Worm (Caenorhabditis elegans) whole organism, midembryonic: ENCODE data around the gene plc-4.

Source experiments
- T22C8.4 ChIP-seq: fragments of 200-800 bp; sonication (Bioruptor generic); IDR thresholded peaks from 2 replicates; pipeline ENCODE4 v1.3.6; 2022; ENCODE audit warnings: missing genetic modification characterization, missing compliant biosample characterization
- cog-1 ChIP-seq: sonication (generic microtip); optimal IDR thresholded peaks from 2 replicates; lab custom pipeline; 2016; ENCODE audit warnings: missing genetic modification characterization, missing compliant biosample characterization
- flt-1 ChIP-seq: fragments of 200-800 bp; sonication (Bioruptor generic); IDR thresholded peaks from 2 replicates; pipeline ENCODE4 v1.3.6; 2022; ENCODE audit warnings: missing genetic modification characterization, missing compliant biosample characterization
- klf-2 ChIP-seq: fragments of 200-800 bp; sonication (Bioruptor generic); conservative IDR thresholded peaks from 2 replicates; pipeline ENCODE4 v1.3.6; 2022; ENCODE audit warnings: missing genetic modification reagents, missing genetic modification characterization, missing compliant biosample characterization
- med-1 ChIP-seq: sonication (generic microtip); optimal IDR thresholded peaks from 2 replicates; lab custom pipeline; 2017; ENCODE audit warnings: missing genetic modification characterization, mild to moderate bottlenecking, missing compliant biosample characterization, antibody characterized with exemption, missing genetic modification reagents; ENCODE audit not compliant: insufficient read depth
- ref-1 ChIP-seq: fragments of 200-800 bp; sonication (Bioruptor generic); conservative IDR thresholded peaks from 2 replicates; pipeline ENCODE4 v1.3.6; 2022; ENCODE audit warnings: missing genetic modification reagents, missing genetic modification characterization, missing compliant biosample characterization
- tab-1 ChIP-seq: fragments of 200-800 bp; sonication (Bioruptor generic); IDR thresholded peaks from 2 replicates; pipeline ENCODE4 v1.3.6; 2022; ENCODE audit warnings: missing genetic modification characterization, missing compliant biosample characterization
- ztf-23 ChIP-seq: fragments of 200-800 bp; sonication (Bioruptor generic); IDR thresholded peaks from 2 replicates; pipeline ENCODE4 v1.3.6; 2022; ENCODE audit warnings: missing genetic modification reagents, missing genetic modification characterization, missing compliant biosample characterization
- ztf-29 ChIP-seq: fragments of 200-800 bp; sonication (Bioruptor generic); IDR thresholded peaks from 2 replicates; pipeline ENCODE4 v1.3.6; 2022; ENCODE audit warnings: missing genetic modification reagents, missing genetic modification characterization, missing compliant biosample characterization

Gene plc-4

ce11 chrIV:7486201-7486947, 26.1 kb downstream of the plc-4 start, which contains the start of the genes his-61 and his-62:
TSS of gene his-61 (minus strand) at chrIV:7486217.
TSS of gene his-62 (plus strand) at chrIV:7486545.
- TF ChIP-seq klf-2 (peak; percentile 73), cog-1 (tag; lab: Kevin White, UChicago) (peak; percentile 97), ztf-29 (GFP tag; lab: Robert Waterston, UW) (no peak; the same call in 1 of the 2 replicates), ref-1 (GFP tag; lab: Robert Waterston, UW) (no peak), med-1 (GFP tag; lab: Kevin White, UChicago) (no peak), flt-1 (GFP tag; lab: Robert Waterston, UW) (peak; percentile 58), T22C8.4 (no peak), ztf-23 (GFP tag; lab: Robert Waterston, UW) (0 out of 2 replicates have a peak, but pooled peaks have one; percentile 4)

DNA sequence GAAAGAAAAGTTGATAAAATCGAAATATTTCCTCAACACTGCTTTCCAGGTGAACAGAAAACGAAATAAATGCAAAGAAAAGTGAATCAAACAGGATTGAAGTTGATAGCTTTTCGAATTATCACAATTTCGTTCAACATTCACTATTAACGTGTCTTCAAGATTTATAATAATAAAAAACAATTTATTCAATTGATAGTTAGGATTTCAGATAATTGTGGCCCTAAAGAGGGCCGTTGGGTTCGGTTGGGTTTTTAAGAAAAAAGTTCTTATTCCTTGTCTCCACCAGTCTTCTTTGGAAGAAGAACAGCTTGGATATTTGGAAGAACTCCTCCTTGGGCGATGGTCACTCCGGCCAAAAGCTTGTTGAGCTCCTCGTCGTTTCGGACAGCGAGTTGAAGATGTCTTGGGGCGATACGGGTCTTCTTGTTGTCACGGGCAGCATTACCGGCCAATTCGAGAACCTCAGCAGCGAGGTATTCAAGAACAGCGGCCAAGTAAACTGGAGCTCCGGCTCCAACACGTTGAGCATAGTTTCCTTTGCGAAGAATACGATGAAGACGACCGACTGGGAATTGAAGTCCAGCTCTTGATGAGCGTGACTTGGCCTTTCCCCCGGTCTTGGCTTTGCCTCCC, 26.8 kb downstream of the plc-4 start:
- TF ChIP-seq ztf-23 (GFP tag; lab: Robert Waterston, UW) (0 out of 2 replicates have a peak, but pooled peaks have one; percentile 9), tab-1 (0 out of 2 replicates have a peak, but pooled peaks have one; percentile 8), ref-1 (GFP tag; lab: Robert Waterston, UW) (peak; percentile 32; the same call in 1 of the 2 replicates)

DNA sequence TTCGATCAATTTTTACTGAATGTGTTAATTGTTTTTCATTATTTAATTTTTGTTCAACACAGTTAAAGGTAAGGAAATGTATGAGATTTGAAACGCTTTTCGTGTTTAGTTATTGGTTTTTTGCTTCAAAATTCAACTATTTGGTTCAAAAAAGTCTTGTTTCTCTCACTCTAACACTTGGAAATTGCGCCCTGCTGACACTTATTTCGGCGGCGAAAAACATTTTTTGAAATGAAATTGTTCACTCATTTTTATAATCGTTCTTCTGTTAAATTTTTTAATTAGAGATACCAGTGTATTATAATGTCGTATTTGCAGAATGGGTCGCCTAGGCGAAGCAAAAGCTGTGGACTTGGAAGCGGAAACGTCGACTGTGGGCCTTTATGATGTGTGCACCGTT, 34.3 kb downstream of the plc-4 start, which contains the start of gene rod-1:
TSS of gene rod-1 (plus strand) at position 319 of the 400 bp plus-strand sequence.
- TF ChIP-seq klf-2 (no peak), T22C8.4 (no peak), flt-1 (GFP tag; lab: Robert Waterston, UW) (no peak), ref-1 (GFP tag; lab: Robert Waterston, UW) (no peak), med-1 (GFP tag; lab: Kevin White, UChicago) (no peak), ztf-29 (GFP tag; lab: Robert Waterston, UW) (no peak), tab-1 (no peak), cog-1 (tag; lab: Kevin White, UChicago) (no peak), ztf-23 (GFP tag; lab: Robert Waterston, UW) (no peak)

- TF ChIP-seq med-1 (GFP tag; lab: Kevin White, UChicago), result no peak
- TF ChIP-seq cog-1 (tag; lab: Kevin White, UChicago), result no peak
- TF ChIP-seq klf-2, result no peak
- TF ChIP-seq flt-1 (GFP tag; lab: Robert Waterston, UW), result no peak
- no peak for TF ChIP-seq ztf-23 (GFP tag; lab: Robert Waterston, UW)
- TF ChIP-seq ztf-29 (GFP tag; lab: Robert Waterston, UW), result no peak
Observed at ce11 chrIV:7477697-7478096, 34.8 kb downstream of the plc-4 start.

- TF ChIP-seq ztf-29 (GFP tag; lab: Robert Waterston, UW), result no peak
Observed at ce11 chrIV:7477197-7477596, 35.3 kb downstream of the plc-4 start, which contains the start of gene pycr-4. TSS of gene pycr-4 (minus strand) at chrIV:7477297.

DNA sequence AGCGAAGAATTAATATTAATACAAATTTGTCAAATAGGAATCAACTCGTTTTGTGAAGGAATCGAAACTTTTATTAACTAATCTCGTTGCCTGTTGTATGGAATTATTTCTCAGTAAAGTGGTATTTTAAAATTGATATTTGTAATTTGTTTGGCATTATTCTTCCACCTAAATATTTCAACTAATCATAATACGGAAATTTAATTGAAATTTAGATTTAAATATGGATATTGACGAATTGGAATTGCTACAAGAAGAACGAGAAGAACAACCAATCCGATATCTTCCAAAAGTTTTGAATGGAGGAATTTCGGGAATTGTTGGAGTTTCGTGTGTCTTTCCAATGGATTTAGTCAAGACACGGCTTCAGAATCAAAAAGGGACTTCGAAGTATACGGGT, 37.6 kb downstream of the plc-4 start, which contains the start of gene slc-25A18.2:
TSS of gene slc-25A18.2 (plus strand) at position 216 of the 400 bp plus-strand sequence.
- TF ChIP-seq cog-1 (tag; lab: Kevin White, UChicago) (no peak), ztf-23 (GFP tag; lab: Robert Waterston, UW) (no peak)

ce11 chrIV:7473159-7473649, 39.3 kb downstream of the plc-4 start, which contains the start of the genes plk-3 and F55G1.6:
TSS of gene plk-3 (minus strand) at chrIV:7473209.
TSS of gene F55G1.6 (plus strand) at chrIV:7473517.
- no peak for TF ChIP-seq ztf-29 (GFP tag; lab: Robert Waterston, UW)
- TF ChIP-seq T22C8.4, result no peak
- TF ChIP-seq cog-1 (tag; lab: Kevin White, UChicago), result no peak
- TF ChIP-seq ref-1 (GFP tag; lab: Robert Waterston, UW), result no peak
- no peak for TF ChIP-seq tab-1
- TF ChIP-seq flt-1 (GFP tag; lab: Robert Waterston, UW), result no peak
- no peak for TF ChIP-seq klf-2
- no peak for TF ChIP-seq ztf-23 (GFP tag; lab: Robert Waterston, UW)
- no peak for TF ChIP-seq med-1 (GFP tag; lab: Kevin White, UChicago)

- no peak for TF ChIP-seq ztf-29 (GFP tag; lab: Robert Waterston, UW)
- TF ChIP-seq med-1 (GFP tag; lab: Kevin White, UChicago), result no peak
- TF ChIP-seq T22C8.4, result no peak
- TF ChIP-seq klf-2, result no peak
- TF ChIP-seq ztf-23 (GFP tag; lab: Robert Waterston, UW), result no peak
- no peak for TF ChIP-seq cog-1 (tag; lab: Kevin White, UChicago)
- TF ChIP-seq ref-1 (GFP tag; lab: Robert Waterston, UW), result no peak
- no peak for TF ChIP-seq flt-1 (GFP tag; lab: Robert Waterston, UW)
- no peak for TF ChIP-seq tab-1
Observed at ce11 chrIV:7469782-7470413, 42.6 kb downstream of the plc-4 start, which contains the start of gene F55G1.7. TSS of gene F55G1.7 (minus strand) at chrIV:7469832.

- TF ChIP-seq flt-1 (GFP tag; lab: Robert Waterston, UW) (no peak), T22C8.4 (no peak), tab-1 (no peak), med-1 (GFP tag; lab: Kevin White, UChicago) (no peak)
Observed at ce11 chrIV:7468638-7469037, 43.8 kb downstream of the plc-4 start.
